Fruit fly (Drosophila melanogaster) whole organism, wandering third instar larva: ENCODE data around the gene LManI.

Source experiments
- Abd-B ChIP-seq: fragments of >200 bp; optimal IDR thresholded peaks from 2 replicates; lab custom pipeline; 2017; ENCODE audit warnings: missing biosample characterization, missing genetic modification characterization
- CG32264 ChIP-seq: fragments of 200-800 bp; sonication (Bioruptor generic); optimal IDR thresholded peaks from 2 replicates; lab custom pipeline; 2016; ENCODE audit warnings: missing biosample characterization, missing genetic modification characterization
- CG9705 ChIP-seq: fragments of 200-800 bp; sonication (Bioruptor generic); optimal IDR thresholded peaks from 2 replicates; lab custom pipeline; 2018; ENCODE audit warnings: missing biosample characterization, mild to moderate bottlenecking, missing genetic modification characterization
- CrebA ChIP-seq: fragments of 200-800 bp; sonication (Bioruptor generic); optimal IDR thresholded peaks from 2 replicates; lab custom pipeline; 2016; ENCODE audit warnings: missing biosample characterization, mild to moderate bottlenecking, missing genetic modification characterization, borderline replicate concordance
- Dfd ChIP-seq: fragments of >200 bp; optimal IDR thresholded peaks from 2 replicates; lab custom pipeline; 2017; ENCODE audit warnings: missing biosample characterization, missing genetic modification characterization
- Dif ChIP-seq: fragments of 200-275, 200-300 bp; sonication (Bioruptor generic); optimal IDR thresholded peaks from 2 replicates; lab custom pipeline; 2018; ENCODE audit warnings: missing biosample characterization, missing genetic modification characterization; ENCODE audit not compliant: partially characterized antibody
- GATAd ChIP-seq: sonication (Bioruptor generic); optimal IDR thresholded peaks from 2 replicates; lab custom pipeline; 2016; ENCODE audit warnings: missing biosample characterization, missing genetic modification characterization
- HLH106 ChIP-seq: fragments of 200-800 bp; optimal IDR thresholded peaks from 3 replicates; lab custom pipeline; 2019; ENCODE audit warnings: missing biosample characterization, mild to moderate bottlenecking, missing genetic modification characterization, moderate library complexity
- Hr83 ChIP-seq: fragments of 200-300 bp; sonication (Bioruptor generic); optimal IDR thresholded peaks from 2 replicates; lab custom pipeline; 2016; ENCODE audit warnings: missing biosample characterization, mild to moderate bottlenecking, missing genetic modification characterization, moderate library complexity; ENCODE audit not compliant: poor library complexity, severe bottlenecking
- Jra ChIP-seq: sonication (Bioruptor generic); optimal IDR thresholded peaks from 2 replicates; lab custom pipeline; 2016; ENCODE audit warnings: missing biosample characterization, missing genetic modification characterization
- Mio ChIP-seq: sonication (Bioruptor generic); optimal IDR thresholded peaks from 2 replicates; lab custom pipeline; 2016; ENCODE audit warnings: missing biosample characterization, missing genetic modification characterization
- Myc ChIP-seq: fragments of >200 bp; optimal IDR thresholded peaks from 2 replicates; lab custom pipeline; 2017
- N ChIP-seq: fragments of >200 bp; optimal IDR thresholded peaks from 2 replicates; lab custom pipeline; 2018; ENCODE audit warnings: missing biosample characterization, missing external identifiers, missing genetic modification characterization
- OdsH ChIP-seq: fragments of 200-800 bp; sonication (Bioruptor generic); optimal IDR thresholded peaks from 2 replicates; lab custom pipeline; 2016; ENCODE audit warnings: missing biosample characterization, mild to moderate bottlenecking, missing genetic modification characterization
- Rel ChIP-seq, 2 experiments: fragments of 200-800 bp; sonication (Bioruptor generic) in 1 of 2; optimal IDR thresholded peaks; 2 replicates in 1 of 2; 3 replicates in 1 of 2; lab custom pipeline; 2016 to 2019; ENCODE audit warnings: mild to moderate bottlenecking in 2 of 2, missing biosample characterization in 2 of 2, missing genetic modification characterization in 2 of 2, moderate library complexity in 1 of 2
- Sp1 ChIP-seq: fragments of 200-800 bp; sonication (Bioruptor generic); optimal IDR thresholded peaks from 3 replicates; lab custom pipeline; 2019; ENCODE audit warnings: missing biosample characterization, mild to moderate bottlenecking, missing genetic modification characterization, moderate library complexity
- br ChIP-seq: fragments of 200-800 bp; sonication (Bioruptor generic); optimal IDR thresholded peaks from 2 replicates; lab custom pipeline; 2016; ENCODE audit warnings: missing biosample characterization, missing genetic modification characterization
- dmrt93B ChIP-seq: fragments of 200-800 bp; sonication (Bioruptor generic); optimal IDR thresholded peaks from 2 replicates; lab custom pipeline; 2018; ENCODE audit warnings: missing biosample characterization, mild to moderate bottlenecking, missing genetic modification characterization
- ey ChIP-seq: fragments of 200-800 bp; sonication (Bioruptor generic); optimal IDR thresholded peaks from 2 replicates; lab custom pipeline; 2016; ENCODE audit warnings: missing biosample characterization, missing genetic modification characterization
- foxo ChIP-seq, 2 experiments: fragments of 200-800 bp; sonication (Bioruptor generic); optimal IDR thresholded peaks; 2 replicates in 1 of 2; 3 replicates in 1 of 2; lab custom pipeline; 2016 to 2017; ENCODE audit warnings: missing biosample characterization in 2 of 2, missing genetic modification characterization in 2 of 2
- fru ChIP-seq: fragments of 200-800 bp; sonication (Bioruptor generic); optimal IDR thresholded peaks from 3 replicates; lab custom pipeline; 2016; ENCODE audit warnings: missing biosample characterization, mild to moderate bottlenecking, missing genetic modification characterization
- h ChIP-seq: fragments of 200-800 bp; sonication (Bioruptor generic); optimal IDR thresholded peaks from 3 replicates; lab custom pipeline; 2016; ENCODE audit warnings: missing biosample characterization, mild to moderate bottlenecking, missing genetic modification characterization
- jim ChIP-seq: fragments of 175-275, 200-325 bp; sonication (Bioruptor generic); optimal IDR thresholded peaks from 2 replicates; lab custom pipeline; 2016; ENCODE audit warnings: missing biosample characterization, mild to moderate bottlenecking, missing genetic modification characterization
- lola ChIP-seq: fragments of >200 bp; optimal IDR thresholded peaks from 2 replicates; lab custom pipeline; 2017; ENCODE audit warnings: missing biosample characterization, missing genetic modification characterization
- pan ChIP-seq: fragments of >200 bp; optimal IDR thresholded peaks from 2 replicates; lab custom pipeline; 2017
- psq ChIP-seq: fragments of 200-800 bp; sonication (Bioruptor generic); optimal IDR thresholded peaks from 3 replicates; lab custom pipeline; 2017; ENCODE audit warnings: missing biosample characterization, mild to moderate bottlenecking, missing genetic modification characterization, moderate library complexity
- rgr ChIP-seq: fragments of 200-800 bp; sonication (Bioruptor generic); optimal IDR thresholded peaks from 3 replicates; lab custom pipeline; 2016; ENCODE audit warnings: missing biosample characterization, mild to moderate bottlenecking, missing genetic modification characterization
- sage ChIP-seq: fragments of 200-800 bp; sonication (Bioruptor generic); optimal IDR thresholded peaks from 2 replicates; lab custom pipeline; 2016; ENCODE audit warnings: missing biosample characterization, mild to moderate bottlenecking, missing genetic modification characterization
- sv ChIP-seq: fragments of 200-800 bp; sonication (Bioruptor generic); optimal IDR thresholded peaks from 3 replicates; lab custom pipeline; 2016; ENCODE audit warnings: missing biosample characterization, missing genetic modification characterization
- tai ChIP-seq: sonication (Bioruptor generic); optimal IDR thresholded peaks from 2 replicates; lab custom pipeline; 2016; ENCODE audit warnings: missing biosample characterization, missing genetic modification characterization
- woc ChIP-seq: sonication (Bioruptor generic); optimal IDR thresholded peaks from 2 replicates; lab custom pipeline; 2016; ENCODE audit warnings: missing biosample characterization, mild to moderate bottlenecking, missing genetic modification characterization

Gene LManI

dm6 chr2L:10457191-10457899, at the start of gene LManI, which contains the start of gene LManII:
LManI (minus strand) TSS chr2L:10457241.
LManII (plus strand) TSS chr2L:10457658.
- TF ChIP-seq Sp1 (GFP tag; lab: Kevin White, UChicago) = no peak
- peak; percentile 60 for TF ChIP-seq Dif (GFP tag; lab: Kevin White, UChicago)
- TF ChIP-seq, all 38 proteins: peak for 1

- no peak for TF ChIP-seq tai (GFP tag; lab: Kevin White, UChicago)
- TF ChIP-seq fru (GFP tag; lab: Kevin White, UChicago) = no peak
- TF ChIP-seq sage (GFP tag; lab: Kevin White, UChicago) = no peak
These were observed 48.3 kb upstream of the LManI start for dm6 chr2L:10505345-10505744.

- TF ChIP-seq h (peak; percentile 43), Mio (GFP tag; lab: Kevin White, UChicago) (no peak), br (GFP tag; lab: Kevin White, UChicago) (peak; percentile 31), ey (no peak), Hr83 (GFP tag; lab: Kevin White, UChicago) (peak; percentile 84), rgr (GFP tag; lab: Kevin White, UChicago) (peak; percentile 33), pan (lab: Kevin White, UChicago) (no peak), N (GFP tag; lab: Kevin White, UChicago) (no peak), lola (GFP tag; lab: Kevin White, UChicago) (no peak), foxo (GFP tag; optimal IDR thresholded peaks at IDR 0.05; lab: Kevin White, UChicago) (peak in 1 of 2 experiments; percentile 15), HLH106 (tag; lab: Kevin White, UChicago) (no peak), Sp1 (GFP tag; lab: Kevin White, UChicago) (peak; percentile 12)
- TF ChIP-seq, all 38 proteins: peak for 6
These were observed 47.9 kb upstream of the LManI start for dm6 chr2L:10504895-10505294.

- TF ChIP-seq CrebA (GFP tag; lab: Kevin White, UChicago) = no peak
- no peak for TF ChIP-seq Dfd (GFP tag; lab: Kevin White, UChicago)
- no peak for TF ChIP-seq OdsH (GFP tag; lab: Kevin White, UChicago)
- TF ChIP-seq jim = no peak
- no peak for TF ChIP-seq CG32264
- no peak for TF ChIP-seq GATAd (GFP tag; lab: Kevin White, UChicago)
- TF ChIP-seq dmrt93B (GFP tag; lab: Kevin White, UChicago) = no peak
- no peak for TF ChIP-seq br (GFP tag; lab: Kevin White, UChicago)
- no peak for TF ChIP-seq Dif (GFP tag; lab: Kevin White, UChicago)
- TF ChIP-seq Jra = no peak
- TF ChIP-seq Mio (GFP tag; lab: Kevin White, UChicago) = no peak
- TF ChIP-seq tai (GFP tag; lab: Kevin White, UChicago) = no peak
- TF ChIP-seq Rel (GFP tag; optimal IDR thresholded peaks at IDR 0.05; lab: Kevin White, UChicago) = no peak
- no peak for TF ChIP-seq Rel (tag; optimal IDR thresholded peaks at IDR 0.05; lab: Kevin White, UChicago)
- no peak for TF ChIP-seq Abd-B
- no peak for TF ChIP-seq woc (GFP tag; lab: Kevin White, UChicago)
- TF ChIP-seq CG9705 (GFP tag; lab: Kevin White, UChicago) = no peak
These were observed 46.4 kb upstream of the LManI start for dm6 chr2L:10503356-10503977.

- TF ChIP-seq CrebA (GFP tag; lab: Kevin White, UChicago) = no peak
- TF ChIP-seq Rel (GFP tag; optimal IDR thresholded peaks at IDR 0.05; lab: Kevin White, UChicago) = no peak
- TF ChIP-seq Rel (tag; optimal IDR thresholded peaks at IDR 0.05; lab: Kevin White, UChicago) = peak; percentile 78
These were observed 45.8 kb upstream of the LManI start for dm6 chr2L:10502862-10503261.

- TF ChIP-seq N (GFP tag; lab: Kevin White, UChicago) (no peak), Jra (no peak), CG32264 (no peak), Hr83 (GFP tag; lab: Kevin White, UChicago) (no peak), Myc (no peak), HLH106 (tag; lab: Kevin White, UChicago) (no peak), sv (GFP tag; lab: Kevin White, UChicago) (no peak), Sp1 (GFP tag; lab: Kevin White, UChicago) (no peak), Dfd (GFP tag; lab: Kevin White, UChicago) (no peak), OdsH (GFP tag; lab: Kevin White, UChicago) (no peak), psq (GFP tag; lab: Kevin White, UChicago) (no peak), Rel (GFP tag; optimal IDR thresholded peaks at IDR 0.05; lab: Kevin White, UChicago) (no peak), Rel (tag; optimal IDR thresholded peaks at IDR 0.05; lab: Kevin White, UChicago) (no peak)
These were observed 45.2 kb upstream of the LManI start for dm6 chr2L:10502244-10502643.
